Worm (Caenorhabditis elegans) whole organism, L4/young adult: ENCODE results near the gene ZC513.2.

Experiments
- W03F9.2 ChIP-seq: fragments of 150-350 bp; optimal IDR thresholded peaks from 2 replicates; lab custom pipeline; 2014; ENCODE audit warnings: missing biosample characterization, missing genetic modification characterization
- dao-5 ChIP-seq: sonication (generic microtip); optimal IDR thresholded peaks from 2 replicates; lab custom pipeline; 2016; ENCODE audit warnings: missing genotype, missing genetic modification characterization, moderate library complexity, missing compliant biosample characterization
- him-1 ChIP-seq: sonication (generic microtip); optimal IDR thresholded peaks from 2 replicates; lab custom pipeline; 2016; ENCODE audit warnings: missing genotype, missing genetic modification reagents, missing genetic modification characterization, missing compliant biosample characterization

- TF ChIP-seq W03F9.2 (tag; lab: Kevin White, UChicago) (no peak), dao-5 (tag; lab: Kevin White, UChicago) (no peak), him-1 (tag; lab: Kevin White, UChicago) (no peak)
Observed at ce11 chrV:8055170-8055569, 940 bp downstream of the ZC513.2 start.
